Worm (Caenorhabditis elegans) whole organism, L4/young adult: ENCODE results near the gene Y25C1A.14.
"Not testable (repeated sequence)": the region's sequence is repeated elsewhere in the genome, so short reads cannot be mapped to it uniquely, and the experiment has no call there.

Experiments used
- W03F9.2 ChIP-seq: fragments of 150-350 bp; optimal IDR thresholded peaks from 2 replicates; lab custom pipeline; 2014; ENCODE audit warnings: missing biosample characterization, missing genetic modification characterization
- dao-5 ChIP-seq: sonication (generic microtip); optimal IDR thresholded peaks from 2 replicates; lab custom pipeline; 2016; ENCODE audit warnings: missing genotype, missing genetic modification characterization, moderate library complexity, missing compliant biosample characterization
- him-1 ChIP-seq: sonication (generic microtip); optimal IDR thresholded peaks from 2 replicates; lab custom pipeline; 2016; ENCODE audit warnings: missing genotype, missing genetic modification reagents, missing genetic modification characterization, missing compliant biosample characterization

DNA sequence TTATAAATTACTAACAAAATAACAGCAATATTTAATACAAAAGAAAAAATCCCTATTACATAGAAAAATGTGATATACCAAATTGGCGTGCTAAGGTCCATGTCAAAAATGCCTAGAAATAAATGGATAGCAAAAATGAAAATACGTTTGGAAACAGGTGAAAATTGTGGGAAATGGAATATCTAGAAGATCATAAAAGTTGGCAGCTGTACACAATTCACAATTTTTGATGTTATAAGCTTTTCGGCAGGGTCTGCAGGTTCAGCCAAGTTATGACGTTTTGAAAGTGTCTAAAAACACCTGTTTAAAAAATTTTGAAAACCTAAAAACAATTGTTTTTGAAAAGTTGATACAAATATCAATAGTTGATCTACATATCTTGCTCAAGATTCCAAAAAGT is 46.1 kb upstream of the Y25C1A.14 start, which contains the start of gene sri-42:
- TF ChIP-seq him-1, dao-5, W03F9.2 (tag; lab: Kevin White, UChicago): not testable (repeated sequence)
